Worm (Caenorhabditis elegans) whole organism, L1 larva: ENCODE results near the gene str-262.

ENCODE experiments used
- C16A3.4 ChIP-seq: fragments of 150-350 bp; optimal IDR thresholded peaks from 2 replicates; lab custom pipeline; 2014; ENCODE audit warnings: missing biosample characterization, missing genetic modification characterization
- C34B4.2 ChIP-seq: sonication (generic microtip); optimal IDR thresholded peaks from 2 replicates; lab custom pipeline; 2017; ENCODE audit warnings: mild to moderate bottlenecking, missing genetic modification characterization, missing compliant biosample characterization
- F16B12.6 ChIP-seq: fragments of 150-350 bp; optimal IDR thresholded peaks from 2 replicates; lab custom pipeline; 2014; ENCODE audit warnings: missing biosample characterization, missing genetic modification characterization
- aha-1 ChIP-seq: fragments of 150-350 bp; optimal IDR thresholded peaks from 2 replicates; lab custom pipeline; 2014; ENCODE audit warnings: missing biosample characterization, missing genetic modification characterization
- aly-2 ChIP-seq: fragments of 150-350 bp; optimal IDR thresholded peaks from 2 replicates; lab custom pipeline; 2014; ENCODE audit warnings: missing biosample characterization, missing genetic modification characterization
- ama-1 ChIP-seq: fragments of 150-350 bp; optimal IDR thresholded peaks from 2 replicates; lab custom pipeline; 2014
- ceh-8 ChIP-seq: fragments of 200-800 bp; sonication (Bioruptor generic); optimal IDR thresholded peaks from 2 replicates; lab custom pipeline; 2018; ENCODE audit warnings: mild to moderate bottlenecking, missing genetic modification characterization, moderate library complexity, missing compliant biosample characterization
- ceh-82 ChIP-seq, 3 experiments: fragments of 150-350 bp in 1 of 3; sonication (generic microtip) in 2 of 3; optimal IDR thresholded peaks; 2 replicates each; lab custom pipeline; 2014 to 2017; ENCODE audit warnings: missing biosample characterization in 3 of 3, missing genetic modification characterization in 3 of 3
- ceh-88 ChIP-seq: fragments of 200-800 bp; sonication (Bioruptor generic); IDR thresholded peaks from 2 replicates; pipeline ENCODE4 v1.3.6; 2022; ENCODE audit warnings: missing genetic modification characterization, missing compliant biosample characterization
- ceh-90 ChIP-seq: sonication (generic microtip); optimal IDR thresholded peaks from 2 replicates; lab custom pipeline; 2016; ENCODE audit warnings: missing genetic modification characterization, missing compliant biosample characterization
- ces-1 ChIP-seq: fragments of 150-350 bp; optimal IDR thresholded peaks from 2 replicates; lab custom pipeline; 2014; ENCODE audit warnings: missing biosample characterization, missing genetic modification reagents, missing genetic modification characterization
- efl-1 ChIP-seq, 4 experiments: fragments of 150-350 bp; optimal IDR thresholded peaks in 3 of 4; peaks in 1 of 4; 1 replicate in 1 of 4; 2 replicates in 3 of 4; lab custom pipeline; 2014; ENCODE audit warnings: missing biosample characterization in 2 of 4, missing genetic modification characterization in 2 of 4, missing genetic modification reagents in 2 of 4
- efl-3 ChIP-seq: fragments of 200-800 bp; sonication (Bioruptor generic); optimal IDR thresholded peaks from 2 replicates; lab custom pipeline; 2018; ENCODE audit warnings: mild to moderate bottlenecking, missing genetic modification characterization, missing compliant biosample characterization
- egl-13 ChIP-seq: sonication (generic microtip); optimal IDR thresholded peaks from 2 replicates; lab custom pipeline; 2016; ENCODE audit warnings: missing genotype, missing genetic modification reagents, missing genetic modification characterization, missing compliant biosample characterization
- elt-3 ChIP-seq, 6 experiments: fragments of 150-350 bp in 1 of 6; sonication (generic microtip); optimal IDR thresholded peaks; 2 replicates each; lab custom pipeline; 2017 to 2018; ENCODE audit warnings: missing biosample characterization in 6 of 6, missing genetic modification characterization in 6 of 6, inconsistent platforms in 1 of 6
- ets-5 ChIP-seq: fragments of 200-800 bp; sonication (Bioruptor generic); IDR thresholded peaks from 2 replicates; pipeline ENCODE4 v1.3.6; 2022; ENCODE audit warnings: missing genetic modification characterization, missing compliant biosample characterization
- fkh-8 ChIP-seq: sonication (generic microtip); optimal IDR thresholded peaks from 2 replicates; lab custom pipeline; 2016; ENCODE audit warnings: mild to moderate bottlenecking, missing genetic modification characterization, missing compliant biosample characterization
- hlh-17 ChIP-seq: fragments of 200-800 bp; sonication (Bioruptor generic); optimal IDR thresholded peaks from 2 replicates; lab custom pipeline; 2018; ENCODE audit warnings: missing genetic modification characterization, mild to moderate bottlenecking, missing compliant biosample characterization, moderate library complexity, borderline replicate concordance
- irx-1 ChIP-seq: sonication (generic microtip); optimal IDR thresholded peaks from 2 replicates; lab custom pipeline; 2016; ENCODE audit warnings: missing genetic modification characterization, missing compliant biosample characterization
- jun-1 ChIP-seq: fragments of 150-350 bp; optimal IDR thresholded peaks from 2 replicates; lab custom pipeline; 2014; ENCODE audit warnings: missing biosample characterization, missing genetic modification reagents, missing genetic modification characterization
- lin-14 ChIP-seq: fragments of 200-800 bp; sonication (Bioruptor generic); optimal IDR thresholded peaks from 2 replicates; lab custom pipeline; 2018; ENCODE audit warnings: mild to moderate bottlenecking, missing genetic modification characterization, moderate library complexity, missing compliant biosample characterization
- lin-15B ChIP-seq: fragments of 150-350 bp; sonication (generic microtip); optimal IDR thresholded peaks from 3 replicates; lab custom pipeline; 2014; ENCODE audit warnings: missing biosample characterization, missing genetic modification characterization
- lin-35 ChIP-seq, 2 experiments: fragments of 150-350 bp; optimal IDR thresholded peaks; 2 replicates each; lab custom pipeline; 2014; ENCODE audit warnings: missing biosample characterization in 2 of 2, missing genetic modification characterization in 2 of 2, missing genetic modification reagents in 2 of 2
- lin-39 ChIP-seq: fragments of 150-350 bp; optimal IDR thresholded peaks from 2 replicates; lab custom pipeline; 2014; ENCODE audit warnings: missing biosample characterization, missing genetic modification reagents, missing genetic modification characterization
- lir-3 ChIP-seq: sonication (generic microtip); optimal IDR thresholded peaks from 2 replicates; lab custom pipeline; 2016; ENCODE audit warnings: mild to moderate bottlenecking, missing genetic modification characterization, moderate library complexity, missing compliant biosample characterization; ENCODE audit not compliant: poor library complexity
- lsy-2 ChIP-seq, 2 experiments: fragments of 150-350 bp; optimal IDR thresholded peaks; 2 replicates each; lab custom pipeline; 2014; ENCODE audit warnings: missing biosample characterization in 2 of 2, missing genetic modification characterization in 2 of 2
- mab-9 ChIP-seq: fragments of 200-800 bp; sonication (Bioruptor generic); IDR thresholded peaks from 2 replicates; pipeline ENCODE4 v1.3.6; 2022; ENCODE audit warnings: missing genetic modification reagents, missing genetic modification characterization, missing compliant biosample characterization
- mep-1 ChIP-seq: fragments of 150-350 bp; optimal IDR thresholded peaks from 2 replicates; lab custom pipeline; 2014; ENCODE audit warnings: missing biosample characterization, missing genetic modification characterization
- nhr-19 ChIP-seq: fragments of 200-800 bp; sonication (Bioruptor generic); conservative IDR thresholded peaks from 2 replicates; pipeline ENCODE4 v1.3.6; 2022; ENCODE audit warnings: missing genetic modification characterization, missing compliant biosample characterization
- nhr-237 ChIP-seq: fragments of 150-350 bp; optimal IDR thresholded peaks from 2 replicates; lab custom pipeline; 2014; ENCODE audit warnings: missing biosample characterization, missing genetic modification characterization
- nhr-47 ChIP-seq: sonication (generic microtip); optimal IDR thresholded peaks from 2 replicates; lab custom pipeline; 2016; ENCODE audit warnings: mild to moderate bottlenecking, missing genetic modification characterization, moderate library complexity, missing compliant biosample characterization
- nhr-71 ChIP-seq: sonication (generic microtip); optimal IDR thresholded peaks from 2 replicates; lab custom pipeline; 2016; ENCODE audit warnings: mild to moderate bottlenecking, missing genetic modification characterization, moderate library complexity, missing compliant biosample characterization
- nhr-77 ChIP-seq: fragments of 150-350 bp; optimal IDR thresholded peaks from 2 replicates; lab custom pipeline; 2014; ENCODE audit warnings: missing biosample characterization, missing genetic modification characterization
- nhr-84 ChIP-seq: sonication (generic microtip); optimal IDR thresholded peaks from 2 replicates; lab custom pipeline; 2017; ENCODE audit warnings: missing biosample characterization, missing genetic modification characterization
- nhr-85 ChIP-seq: sonication (generic microtip); peaks from one replicate; lab custom pipeline; 2016; ENCODE audit warnings: missing genetic modification characterization, inconsistent platforms, missing compliant biosample characterization
- nhr-90 ChIP-seq: sonication (generic microtip); optimal IDR thresholded peaks from 2 replicates; lab custom pipeline; 2016; ENCODE audit warnings: mild to moderate bottlenecking, missing genetic modification characterization, missing compliant biosample characterization; ENCODE audit not compliant: poor library complexity
- pag-3 ChIP-seq: sonication (generic microtip); optimal IDR thresholded peaks from 2 replicates; lab custom pipeline; 2017; ENCODE audit warnings: missing genetic modification characterization, mild to moderate bottlenecking, missing compliant biosample characterization, antibody characterized with exemption, borderline replicate concordance; ENCODE audit not compliant: insufficient read depth
- pqm-1 ChIP-seq: sonication (generic microtip); optimal IDR thresholded peaks from 3 replicates; lab custom pipeline; 2017; ENCODE audit warnings: missing biosample characterization, missing genetic modification characterization
- rnt-1 ChIP-seq: sonication (generic microtip); optimal IDR thresholded peaks from 2 replicates; lab custom pipeline; 2016; ENCODE audit warnings: mild to moderate bottlenecking, missing genetic modification characterization, moderate library complexity, missing compliant biosample characterization
- skn-1 ChIP-seq: fragments of 150-350 bp; optimal IDR thresholded peaks from 2 replicates; lab custom pipeline; 2014; ENCODE audit warnings: missing biosample characterization, missing genetic modification characterization
- snpc-4 ChIP-seq: fragments of 150-350 bp; optimal IDR thresholded peaks from 2 replicates; lab custom pipeline; 2014; ENCODE audit warnings: missing biosample characterization, missing genetic modification characterization
- swsn-7 ChIP-seq: sonication (generic microtip); optimal IDR thresholded peaks from 2 replicates; lab custom pipeline; 2016; ENCODE audit warnings: missing genetic modification characterization, missing compliant biosample characterization
- unc-30 ChIP-seq: sonication (generic microtip); optimal IDR thresholded peaks from 2 replicates; lab custom pipeline; 2017; ENCODE audit warnings: missing biosample characterization, missing genetic modification characterization
- unc-86 ChIP-seq: sonication (generic microtip); optimal IDR thresholded peaks from 2 replicates; lab custom pipeline; 2016; ENCODE audit warnings: missing genetic modification characterization, missing compliant biosample characterization
- unc-98 ChIP-seq: fragments of 200-800 bp; sonication (Bioruptor generic); IDR thresholded peaks from 2 replicates; pipeline ENCODE4 v1.3.6; 2022; ENCODE audit warnings: missing genetic modification characterization, missing compliant biosample characterization
- xbp-1 ChIP-seq: sonication (generic microtip); optimal IDR thresholded peaks from 2 replicates; lab custom pipeline; 2016; ENCODE audit warnings: missing genetic modification characterization, missing compliant biosample characterization
- zag-1 ChIP-seq: fragments of 150-350 bp; optimal IDR thresholded peaks from 2 replicates; lab custom pipeline; 2014; ENCODE audit warnings: missing biosample characterization, missing genetic modification characterization
- zip-4 ChIP-seq: fragments of 200-800 bp; sonication (Bioruptor generic); optimal IDR thresholded peaks from 2 replicates; lab custom pipeline; 2018; ENCODE audit warnings: mild to moderate bottlenecking, missing genetic modification characterization, moderate library complexity, missing compliant biosample characterization

The str-262 gene

ce11 chrV:727484-728351 lies 24.9 kb downstream of the str-262 start, which contains the start of the genes icl-1 and srh-2 (continued):
- TF ChIP-seq unc-98 (GFP tag; lab: Robert Waterston, UW) (no peak), efl-1 (optimal IDR thresholded peaks at IDR 0.05; lab: Kevin White, UChicago) (peak; percentile 40 to 49), efl-1 (GFP tag; optimal IDR thresholded peaks at IDR 0.05 in 1 of 2; lab: Kevin White, UChicago) (peak in 1 of 2 experiments; percentile 91), lir-3 (peak; percentile 69), nhr-84 (no peak), nhr-90 (tag; lab: Kevin White, UChicago) (peak; percentile 76), lin-14 (peak; percentile 92), snpc-4 (tag; lab: Kevin White, UChicago) (no peak), ama-1 (lab: Kevin White, UChicago) (peak; percentile 89), skn-1 (tag; lab: Kevin White, UChicago) (no peak), mep-1 (peak; percentile 59), nhr-71 (tag; lab: Kevin White, UChicago) (peak; percentile 95), nhr-19 (GFP tag; lab: Robert Waterston, UW) (peak; percentile 93), swsn-7 (tag; lab: Kevin White, UChicago) (peak; percentile 68), zag-1 (tag; lab: Kevin White, UChicago) (no peak), nhr-237 (no peak), aly-2 (no peak), nhr-47 (tag; lab: Kevin White, UChicago) (peak; percentile 59), lin-39 (peak; percentile 46), ceh-8 (no peak), jun-1 (tag; lab: Kevin White, UChicago) (peak; percentile 15), ceh-88 (peak; percentile 67), zip-4 (peak; percentile 51), ets-5 (no peak), xbp-1 (peak; percentile 45), elt-3 (tag; optimal IDR thresholded peaks at IDR 0.05; lab: Kevin White, UChicago) (peak in 2 of 6 experiments; percentile 29 to 80), ces-1 (no peak), hlh-17 (peak; percentile 41), C34B4.2 (tag; lab: Kevin White, UChicago) (no peak), unc-86 (tag; lab: Kevin White, UChicago) (no peak), nhr-85 (tag; lab: Kevin White, UChicago) (peak; percentile 92), C16A3.4 (tag; lab: Kevin White, UChicago) (peak; percentile 74), irx-1 (peak; percentile 14), nhr-77 (tag; lab: Kevin White, UChicago) (peak; percentile 29)

ce11 chrV:726573-727483 lies 25.8 kb downstream of the str-262 start:
- no peak for TF ChIP-seq ceh-90
- TF ChIP-seq lin-35 (GFP tag; optimal IDR thresholded peaks at IDR 0.05; lab: Kevin White, UChicago), result no peak
- TF ChIP-seq F16B12.6 (tag; lab: Kevin White, UChicago), result no peak
- no peak for TF ChIP-seq fkh-8
- peak in 4 of 6 experiments; percentile 14 to 71 (median 27) for TF ChIP-seq elt-3 (tag; optimal IDR thresholded peaks at IDR 0.05; lab: Kevin White, UChicago)
- TF ChIP-seq aha-1 (tag; lab: Kevin White, UChicago), result no peak
- TF ChIP-seq rnt-1 (tag; lab: Kevin White, UChicago), result peak; percentile 64
- TF ChIP-seq nhr-19 (GFP tag; lab: Robert Waterston, UW), result peak; percentile 7
- no peak for TF ChIP-seq egl-13 (tag; lab: Kevin White, UChicago)
- TF ChIP-seq jun-1 (tag; lab: Kevin White, UChicago), result no peak
- TF ChIP-seq lin-15B (tag; lab: Kevin White, UChicago), result no peak
- TF ChIP-seq lsy-2 (tag; optimal IDR thresholded peaks at IDR 0.05; lab: Kevin White, UChicago), result peak in 1 of 2 experiments; percentile 25
- TF ChIP-seq mab-9 (GFP tag; lab: Robert Waterston, UW), result no peak
- no peak for TF ChIP-seq mep-1
- TF ChIP-seq unc-30 (tag; lab: Kevin White, UChicago), result no peak
- TF ChIP-seq swsn-7 (tag; lab: Kevin White, UChicago), result no peak
- TF ChIP-seq nhr-77 (tag; lab: Kevin White, UChicago), result no peak
- no peak for TF ChIP-seq ceh-82 (tag; optimal IDR thresholded peaks at IDR 0.05; lab: Kevin White, UChicago)
- peak; percentile 79 for TF ChIP-seq ama-1 (lab: Kevin White, UChicago)
- TF ChIP-seq efl-3 (GFP tag; lab: Kevin White, UChicago), result no peak
- TF ChIP-seq lir-3, result no peak
- TF ChIP-seq pqm-1 (tag; lab: Kevin White, UChicago), result no peak
- no peak for TF ChIP-seq pag-3 (tag; lab: Kevin White, UChicago)
